Fruit fly (Drosophila melanogaster) whole organism, embryonic: ENCODE measurements around the gene CkIIalpha-i3.

Experiments used
- Asciz ChIP-seq: fragments of 200-800 bp; sonication (Bioruptor generic); optimal IDR thresholded peaks from 2 replicates; lab custom pipeline; 2017; ENCODE audit warnings: missing biosample characterization, mild to moderate bottlenecking, missing genetic modification characterization, missing genetic modification reagents
- Blimp-1 ChIP-seq: fragments of 200-800 bp; sonication (Bioruptor generic); optimal IDR thresholded peaks from 3 replicates; lab custom pipeline; 2018; ENCODE audit warnings: missing biosample characterization, missing genetic modification characterization, mild to moderate bottlenecking, moderate library complexity, missing genetic modification reagents
- C15 ChIP-seq: fragments of 200-800 bp; sonication (Bioruptor generic); IDR thresholded peaks from 3 replicates; pipeline ENCODE4 v1.3.6; 2022; ENCODE audit warnings: missing biosample characterization, missing genetic modification characterization
- CG11085 ChIP-seq: fragments of 200-800 bp; sonication (Bioruptor generic); IDR thresholded peaks from 2 replicates; pipeline ENCODE4 v1.3.6; 2022; ENCODE audit warnings: missing biosample characterization, missing genetic modification characterization
- CG11723 ChIP-seq: fragments of 200-800 bp; sonication (Bioruptor generic); optimal IDR thresholded peaks from 2 replicates; lab custom pipeline; 2017; ENCODE audit warnings: missing biosample characterization, mild to moderate bottlenecking, missing genetic modification characterization
- CG12155 ChIP-seq: fragments of 200-800 bp; sonication (Bioruptor generic); optimal IDR thresholded peaks from 3 replicates; lab custom pipeline; 2016; ENCODE audit warnings: missing biosample characterization, missing genetic modification characterization
- CG12942 ChIP-seq: fragments of 200-800 bp; sonication (Bioruptor generic); optimal IDR thresholded peaks from 3 replicates; lab custom pipeline; 2016; ENCODE audit warnings: missing biosample characterization, missing genetic modification characterization
- CG13287 ChIP-seq: fragments of 200-800 bp; sonication (Bioruptor generic); IDR thresholded peaks from 2 replicates; pipeline ENCODE4 v1.3.6; 2022; ENCODE audit warnings: missing biosample characterization, missing genetic modification characterization; ENCODE audit not compliant: partially characterized antibody
- CG14710 ChIP-seq: fragments of 200-800 bp; sonication (Bioruptor generic); optimal IDR thresholded peaks from 3 replicates; lab custom pipeline; 2019; ENCODE audit warnings: missing biosample characterization, mild to moderate bottlenecking, missing genetic modification characterization, moderate library complexity
- CG1529 ChIP-seq: fragments of 200-800 bp; sonication (Bioruptor generic); optimal IDR thresholded peaks from 3 replicates; lab custom pipeline; 2018; ENCODE audit warnings: missing biosample characterization, missing genetic modification characterization
- CG15601 ChIP-seq: fragments of 200-800 bp; sonication (Bioruptor generic); optimal IDR thresholded peaks from 3 replicates; lab custom pipeline; 2019; ENCODE audit warnings: missing biosample characterization, mild to moderate bottlenecking, missing genetic modification characterization, moderate library complexity
- CG1603 ChIP-seq: fragments of 200-800 bp; sonication (Bioruptor generic); optimal IDR thresholded peaks from 2 replicates; lab custom pipeline; 2019; ENCODE audit warnings: missing biosample characterization, mild to moderate bottlenecking, missing genetic modification characterization, moderate library complexity
- CG17328 ChIP-seq: fragments of 200-800 bp; sonication (Bioruptor generic); IDR thresholded peaks from 2 replicates; pipeline ENCODE4 v1.3.6; 2022; ENCODE audit warnings: missing biosample characterization, missing genetic modification characterization
- CG2199 ChIP-seq: fragments of 200-800 bp; sonication (Bioruptor generic); IDR thresholded peaks from 3 replicates; pipeline ENCODE4 v1.3.6; 2022; ENCODE audit warnings: missing biosample characterization, missing genetic modification characterization
- CG2712 ChIP-seq: fragments of 200-800 bp; optimal IDR thresholded peaks from 3 replicates; lab custom pipeline; 2019; ENCODE audit warnings: missing biosample characterization, mild to moderate bottlenecking, missing genetic modification characterization, moderate library complexity
- CG30403 ChIP-seq: fragments of 200-800 bp; sonication (Bioruptor generic); optimal IDR thresholded peaks from 3 replicates; lab custom pipeline; 2016; ENCODE audit warnings: missing biosample characterization, missing genetic modification characterization
- CG30431 ChIP-seq: fragments of 200-800 bp; sonication (Bioruptor generic); optimal IDR thresholded peaks from 2 replicates; lab custom pipeline; 2017; ENCODE audit warnings: missing biosample characterization, missing genetic modification characterization
- CG3163 ChIP-seq: fragments of 200-800 bp; sonication (Bioruptor generic); optimal IDR thresholded peaks from 3 replicates; lab custom pipeline; 2016; ENCODE audit warnings: missing biosample characterization, missing genetic modification characterization
- CG32772 ChIP-seq: fragments of 200-800 bp; sonication (Bioruptor generic); IDR thresholded peaks from 2 replicates; pipeline ENCODE4 v1.3.6; 2022; ENCODE audit warnings: missing biosample characterization, missing genetic modification characterization
- CG33557 ChIP-seq: fragments of 200-800 bp; sonication (Bioruptor generic); optimal IDR thresholded peaks from 2 replicates; lab custom pipeline; 2019; ENCODE audit warnings: missing biosample characterization, mild to moderate bottlenecking, missing genetic modification characterization, moderate library complexity
- CG4360 ChIP-seq: fragments of 200-800 bp; sonication (Bioruptor generic); IDR thresholded peaks from 2 replicates; pipeline ENCODE4 v1.3.6; 2022; ENCODE audit warnings: missing biosample characterization, missing genetic modification characterization
- CG4707 ChIP-seq: fragments of 200-800 bp; sonication (Bioruptor generic); optimal IDR thresholded peaks from 2 replicates; lab custom pipeline; 2018; ENCODE audit warnings: missing biosample characterization, mild to moderate bottlenecking, missing genetic modification characterization, moderate library complexity
- CG4854 ChIP-seq: fragments of 200-800 bp; sonication (Bioruptor generic); optimal IDR thresholded peaks from 2 replicates; lab custom pipeline; 2016; ENCODE audit warnings: missing biosample characterization, missing genetic modification characterization, inconsistent platforms
- CG6175 ChIP-seq: fragments of 200-800 bp; sonication (Bioruptor generic); IDR thresholded peaks from 3 replicates; pipeline ENCODE4 v1.3.6; 2022; ENCODE audit warnings: missing biosample characterization, missing genetic modification characterization
- CG7372 ChIP-seq: fragments of 200-800 bp; sonication (Bioruptor generic); IDR thresholded peaks from 2 replicates; pipeline ENCODE4 v1.3.6; 2022; ENCODE audit warnings: missing biosample characterization, missing genetic modification characterization
- CG8388 ChIP-seq: fragments of 200-800 bp; sonication (Bioruptor generic); optimal IDR thresholded peaks from 2 replicates; lab custom pipeline; 2019; ENCODE audit warnings: missing biosample characterization, mild to moderate bottlenecking, missing genetic modification characterization, moderate library complexity
- CG9817 ChIP-seq: fragments of 200-800 bp; sonication (Bioruptor generic); optimal IDR thresholded peaks from 2 replicates; lab custom pipeline; 2018; ENCODE audit warnings: missing biosample characterization, mild to moderate bottlenecking, missing genetic modification characterization, moderate library complexity
- Doc2 ChIP-seq: fragments of 200-800 bp; sonication (Bioruptor generic); IDR thresholded peaks from 2 replicates; pipeline ENCODE4 v1.3.6; 2022; ENCODE audit warnings: missing biosample characterization, missing genetic modification characterization
- Drgx ChIP-seq: fragments of 200-800 bp; sonication (Bioruptor generic); IDR thresholded peaks from 2 replicates; pipeline ENCODE4 v1.3.6; 2022; ENCODE audit warnings: missing biosample characterization, missing genetic modification characterization
- Gsc ChIP-seq: fragments of 200-800 bp; sonication (Bioruptor generic); IDR thresholded peaks from 2 replicates; pipeline ENCODE4 v1.3.6; 2022; ENCODE audit warnings: missing biosample characterization, missing genetic modification characterization
- HLH3B ChIP-seq: fragments of 200-800 bp; sonication (Bioruptor generic); IDR thresholded peaks from 2 replicates; pipeline ENCODE4 v1.3.6; 2022; ENCODE audit warnings: missing biosample characterization, missing genetic modification characterization
- Hey ChIP-seq: fragments of 200-800 bp; sonication (Bioruptor generic); optimal IDR thresholded peaks from 3 replicates; lab custom pipeline; 2018; ENCODE audit warnings: missing biosample characterization, mild to moderate bottlenecking, missing genetic modification characterization
- HmgD ChIP-seq: fragments of 200-800 bp; sonication (Bioruptor generic); optimal IDR thresholded peaks from 3 replicates; lab custom pipeline; 2016; ENCODE audit warnings: missing biosample characterization, missing genetic modification characterization
- HmgZ ChIP-seq: fragments of 200-800 bp; sonication (Bioruptor generic); optimal IDR thresholded peaks from 2 replicates; lab custom pipeline; 2018; ENCODE audit warnings: missing biosample characterization, mild to moderate bottlenecking, missing genetic modification characterization
- Poxn ChIP-seq: fragments of 200-800 bp; sonication (Bioruptor generic); IDR thresholded peaks from 2 replicates; pipeline ENCODE4 v1.3.6; 2022; ENCODE audit warnings: missing biosample characterization, missing genetic modification characterization
- Side ChIP-seq: fragments of 200-800 bp; sonication (Bioruptor generic); optimal IDR thresholded peaks from 2 replicates; lab custom pipeline; 2016; ENCODE audit warnings: missing biosample characterization, missing genetic modification characterization
- YL-1 ChIP-seq: fragments of 200-800 bp; sonication (Bioruptor generic); optimal IDR thresholded peaks from 3 replicates; lab custom pipeline; 2017; ENCODE audit warnings: missing biosample characterization, mild to moderate bottlenecking, missing genetic modification characterization
- ap ChIP-seq: fragments of 200-800 bp; sonication (Bioruptor generic); IDR thresholded peaks from 2 replicates; pipeline ENCODE4 v1.3.6; 2022; ENCODE audit warnings: missing biosample characterization, missing genetic modification characterization
- ci ChIP-seq: fragments of 200-800 bp; sonication (Bioruptor generic); IDR thresholded peaks from 3 replicates; pipeline ENCODE4 v1.3.6; 2022; ENCODE audit warnings: missing biosample characterization, missing genetic modification characterization
- crol ChIP-seq: fragments of 200-800 bp; sonication (Bioruptor generic); IDR thresholded peaks from 2 replicates; pipeline ENCODE4 v1.3.6; 2022; ENCODE audit warnings: missing biosample characterization, missing genetic modification characterization
- dati ChIP-seq: fragments of 200-800 bp; sonication (Bioruptor generic); IDR thresholded peaks from 2 replicates; pipeline ENCODE4 v1.3.6; 2022; ENCODE audit warnings: missing biosample characterization, missing genetic modification characterization
- ems ChIP-seq: fragments of 200-800 bp; sonication (Bioruptor generic); optimal IDR thresholded peaks from 3 replicates; lab custom pipeline; 2016; ENCODE audit warnings: missing biosample characterization, missing genetic modification characterization
- fd96Cb ChIP-seq: fragments of 200-800 bp; sonication (Bioruptor generic); optimal IDR thresholded peaks from 2 replicates; lab custom pipeline; 2018; ENCODE audit warnings: missing biosample characterization, mild to moderate bottlenecking, missing genetic modification characterization, moderate library complexity
- jigr1 ChIP-seq: fragments of 200-800 bp; sonication (Bioruptor generic); IDR thresholded peaks from 3 replicates; pipeline ENCODE4 v1.3.6; 2022; ENCODE audit warnings: missing biosample characterization, missing genetic modification characterization
- jumu ChIP-seq: fragments of 200-800 bp; sonication (Bioruptor generic); optimal IDR thresholded peaks from 3 replicates; lab custom pipeline; 2016; ENCODE audit warnings: missing biosample characterization, missing genetic modification characterization
- ken ChIP-seq: fragments of 200-800 bp; sonication (Bioruptor generic); IDR thresholded peaks from 3 replicates; pipeline ENCODE4 v1.3.6; 2022; ENCODE audit warnings: missing biosample characterization, missing genetic modification characterization
- nmo ChIP-seq: fragments of 200-800 bp; sonication (Bioruptor generic); optimal IDR thresholded peaks from 2 replicates; lab custom pipeline; 2018; ENCODE audit warnings: missing biosample characterization, mild to moderate bottlenecking, missing genetic modification characterization, moderate library complexity
- salm ChIP-seq: fragments of 200-800 bp; sonication (Bioruptor generic); optimal IDR thresholded peaks from 2 replicates; lab custom pipeline; 2018; ENCODE audit warnings: missing biosample characterization, mild to moderate bottlenecking, missing genetic modification characterization
- seq ChIP-seq: fragments of 200-800 bp; sonication (Bioruptor generic); IDR thresholded peaks from 2 replicates; pipeline ENCODE4 v1.3.6; 2022; ENCODE audit warnings: missing biosample characterization, missing genetic modification characterization
- sr ChIP-seq: fragments of 200-800 bp; sonication (Bioruptor generic); IDR thresholded peaks from 3 replicates; pipeline ENCODE4 v1.3.6; 2022; ENCODE audit warnings: missing biosample characterization, missing genetic modification characterization
- trem ChIP-seq: fragments of 200-800 bp; optimal IDR thresholded peaks from 3 replicates; lab custom pipeline; 2019; ENCODE audit warnings: missing biosample characterization, mild to moderate bottlenecking, missing genetic modification characterization, moderate library complexity
- yki ChIP-seq: fragments of >200 bp; optimal IDR thresholded peaks from 3 replicates; lab custom pipeline; 2018
- zf30C ChIP-seq: fragments of 200-800 bp; sonication (Bioruptor generic); optimal IDR thresholded peaks from 3 replicates; lab custom pipeline; 2018; ENCODE audit warnings: missing biosample characterization, mild to moderate bottlenecking, missing genetic modification characterization

Gene CkIIalpha-i3

dm6 chr3L:749199-749538, 38.8 kb upstream of the CkIIalpha-i3 start, which contains the start of gene emc (continued):
- TF ChIP-seq CG12942 (GFP tag; lab: Kevin White, UChicago) (no peak), CG33557 (GFP tag; lab: Kevin White, UChicago) (peak; percentile 62), CG7372 (GFP tag; lab: Robert Waterston, UW) (no peak), fd96Cb (no peak), C15 (GFP tag; lab: Robert Waterston, UW) (no peak), CG11723 (GFP tag; lab: Kevin White, UChicago) (peak; percentile 36), Asciz (GFP tag; lab: Kevin White, UChicago) (peak; percentile 47), CG30431 (no peak), CG4707 (GFP tag; lab: Kevin White, UChicago) (peak; percentile 76), HLH3B (GFP tag; lab: Robert Waterston, UW) (no peak), nmo (GFP tag; lab: Kevin White, UChicago) (peak; percentile 5), HmgZ (peak; percentile 81), CG2199 (GFP tag; lab: Robert Waterston, UW) (peak; percentile 88; the same call in 2 of the 3 replicates), Poxn (GFP tag; lab: Robert Waterston, UW) (no peak), CG12155 (GFP tag; lab: Kevin White, UChicago) (peak; percentile 37), CG30403 (GFP tag; lab: Kevin White, UChicago) (no peak), crol (GFP tag; lab: Robert Waterston, UW) (peak; percentile 37; the same call in 1 of the 2 replicates), zf30C (GFP tag; lab: Kevin White, UChicago) (peak; percentile 73), CG8388 (peak; percentile 31), CG6175 (GFP tag; lab: Robert Waterston, UW) (no peak), CG32772 (GFP tag; lab: Robert Waterston, UW) (no peak), Side (GFP tag; lab: Kevin White, UChicago) (peak; percentile 60), Hey (tag; lab: Kevin White, UChicago) (peak; percentile 51), CG11085 (GFP tag; lab: Robert Waterston, UW) (no peak), salm (tag; lab: Kevin White, UChicago) (peak; percentile 35), CG1529 (GFP tag; lab: Kevin White, UChicago) (no peak), CG17328 (GFP tag; lab: Robert Waterston, UW) (no peak), CG2712 (tag; lab: Kevin White, UChicago) (peak; percentile 42), ap (no peak), Gsc (no peak), Blimp-1 (GFP tag; lab: Kevin White, UChicago) (no peak), CG4360 (GFP tag; lab: Robert Waterston, UW) (peak; percentile 60; the same call in 1 of the 2 replicates), ken (no peak; the same call in 2 of the 3 replicates), CG1603 (peak; percentile 53), ci (peak; percentile 89), ems (GFP tag; lab: Kevin White, UChicago) (peak; percentile 14), Drgx (peak; percentile 52; the same call in 1 of the 2 replicates), CG4854 (GFP tag; lab: Kevin White, UChicago) (peak; percentile 16), CG9817 (no peak), CG15601 (tag; lab: Kevin White, UChicago) (peak; percentile 43), sr (GFP tag; lab: Robert Waterston, UW) (peak; percentile 61; the same call in 2 of the 3 replicates), seq (GFP tag; lab: Robert Waterston, UW) (peak; percentile 51; the same call in 1 of the 2 replicates), yki (lab: Kevin White, UChicago) (no peak), Doc2 (GFP tag; lab: Robert Waterston, UW) (no peak), jigr1 (no peak), trem (tag; lab: Kevin White, UChicago) (no peak), HmgD (GFP tag; lab: Kevin White, UChicago) (no peak), CG13287 (peak; percentile 43; the same call in 1 of the 2 replicates), YL-1 (GFP tag; lab: Kevin White, UChicago) (no peak), dati (GFP tag; lab: Robert Waterston, UW) (no peak), CG3163 (peak; percentile 44), jumu (GFP tag; lab: Kevin White, UChicago) (no peak), CG14710 (no peak)
